Worm (Caenorhabditis elegans): Measurements from ENCODE around the gene srh-36.

DNA sequence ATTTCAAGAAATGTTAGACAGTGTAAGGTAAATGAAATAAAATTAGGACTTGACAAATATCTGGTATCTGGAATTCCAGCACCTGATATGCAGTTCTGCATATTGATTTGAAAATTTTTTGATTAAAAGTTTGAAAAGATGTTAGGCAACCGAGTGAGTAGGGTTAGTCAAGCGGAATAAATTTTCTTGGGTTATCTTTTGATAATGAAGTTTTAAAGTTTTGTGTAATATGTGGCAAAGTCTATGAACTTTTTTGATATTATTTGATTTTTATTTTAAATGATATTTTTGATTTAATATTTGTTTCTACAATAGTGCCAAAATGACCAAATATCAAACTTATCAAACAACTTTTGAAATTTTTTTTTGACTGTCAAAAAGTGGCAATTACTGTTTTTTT is 48.0 kb upstream of the srh-36 start, which contains the start of gene srh-241:
- no peak for TF ChIP-seq chd-7 (tag; optimal IDR thresholded peaks at IDR 0.05)
- no peak for TF ChIP-seq ceh-27 (GFP tag; optimal IDR thresholded peaks at IDR 0.05)
- no peak for TF ChIP-seq ztf-28 (GFP tag; IDR thresholded peaks at IDR 0.05)
- no peak for TF ChIP-seq lin-26 (GFP tag; IDR thresholded peaks at IDR 0.05)
- no peak for TF ChIP-seq unc-62 (GFP tag; optimal IDR thresholded peaks at IDR 0.05)
- TF ChIP-seq Y56A3A.18 (GFP tag; IDR thresholded peaks at IDR 0.05) = no peak
- TF ChIP-seq ztf-26 (tag; optimal IDR thresholded peaks at IDR 0.05) = no peak
- no peak for TF ChIP-seq F57C9.4 (tag; optimal IDR thresholded peaks at IDR 0.05)
- no peak for TF ChIP-seq bed-2 (GFP tag; IDR thresholded peaks at IDR 0.05)
- TF ChIP-seq Y79H2A.3 (GFP tag; conservative IDR thresholded peaks at IDR 0.05) = no peak
- no peak for TF ChIP-seq snpc-1.1 (tag; optimal IDR thresholded peaks at IDR 0.05; ENCODE audit: insufficient read depth)
- TF ChIP-seq dpff-1 (tag; optimal IDR thresholded peaks at IDR 0.05) = no peak
- no peak for TF ChIP-seq rcor-1 (GFP tag; IDR thresholded peaks at IDR 0.05)
- no peak for TF ChIP-seq efl-1 (GFP tag; optimal IDR thresholded peaks at IDR 0.05)

All from whole organism, young adult.